Fruit fly (Drosophila melanogaster): ENCODE measurements around the gene Argk2.

Argk2 gene

dm6 chr3L:9057429-9058088, 10.3 kb downstream of the Argk2 start (continued):
- TF ChIP-seq pan (optimal IDR thresholded peaks at IDR 0.05) (no peak), pan (GFP tag; optimal IDR thresholded peaks at IDR 0.05 in 1 of 2, IDR thresholded peaks at IDR 0.05 in 1 of 2) (peak in 1 of 2 experiments; percentile 86), CG1602 (GFP tag; optimal IDR thresholded peaks at IDR 0.05) (peak; percentile 88), CG11695 (GFP tag; IDR thresholded peaks at IDR 0.05) (peak; percentile 88), Hand (GFP tag; optimal IDR thresholded peaks at IDR 0.05) (peak; percentile 96), da (GFP tag; optimal IDR thresholded peaks at IDR 0.05) (no peak), CG7357 (GFP tag; IDR thresholded peaks at IDR 0.05) (peak; percentile 79), nerfin-1 (tag; optimal IDR thresholded peaks at IDR 0.05) (peak; percentile 86), CG3407 (GFP tag; optimal IDR thresholded peaks at IDR 0.05) (peak; percentile 79), CG4820 (GFP tag; optimal IDR thresholded peaks at IDR 0.05) (peak; percentile 80), Dfd (GFP tag; optimal IDR thresholded peaks at IDR 0.05) (no peak), ssp (GFP tag; IDR thresholded peaks at IDR 0.05) (peak; percentile 82), Dek (tag; optimal IDR thresholded peaks at IDR 0.05) (peak; percentile 94), CG10979 (tag; optimal IDR thresholded peaks at IDR 0.05) (peak; percentile 91), CG10209 (GFP tag; optimal IDR thresholded peaks at IDR 0.05) (peak; percentile 90), CG17328 (GFP tag; IDR thresholded peaks at IDR 0.05) (peak; percentile 82), sisA (GFP tag; IDR thresholded peaks at IDR 0.05) (peak; percentile 92), kni (GFP tag; optimal IDR thresholded peaks at IDR 0.05) (peak; percentile 23), CG2875 (GFP tag; optimal IDR thresholded peaks at IDR 0.05) (peak; percentile 74), sug (tag; optimal IDR thresholded peaks at IDR 0.05) (peak; percentile 92), CG33213 (GFP tag; optimal IDR thresholded peaks at IDR 0.05) (peak; percentile 14), gcm (GFP tag; optimal IDR thresholded peaks at IDR 0.05) (peak; percentile 88), CG12299 (tag; optimal IDR thresholded peaks at IDR 0.05) (peak; percentile 92), Lim3 (GFP tag; IDR thresholded peaks at IDR 0.05) (peak; percentile 31; the same call in 1 of the 2 replicates), CG17568 (GFP tag; optimal IDR thresholded peaks at IDR 0.05) (peak; percentile 85), ham (GFP tag; IDR thresholded peaks at IDR 0.05) (no peak), CG1024 (GFP tag; IDR thresholded peaks at IDR 0.05) (peak; percentile 75), zen (tag; optimal IDR thresholded peaks at IDR 0.05) (peak; percentile 74), zen2 (GFP tag; IDR thresholded peaks at IDR 0.05; ENCODE audit: partially characterized antibody) (no peak), CG9727 (GFP tag; optimal IDR thresholded peaks at IDR 0.05) (peak; percentile 93), lmd (GFP tag; IDR thresholded peaks at IDR 0.05) (peak; percentile 90), CG1792 (GFP tag; optimal IDR thresholded peaks at IDR 0.05) (peak; percentile 10), Atf3 (GFP tag; optimal IDR thresholded peaks at IDR 0.05) (no peak), mirr (GFP tag; optimal IDR thresholded peaks at IDR 0.05) (peak; percentile 49), CG10462 (GFP tag; optimal IDR thresholded peaks at IDR 0.05) (peak; percentile 76), CG7745 (tag; optimal IDR thresholded peaks at IDR 0.05) (no peak), Hsf (GFP tag; optimal IDR thresholded peaks at IDR 0.05) (peak; percentile 77), CG3163 (GFP tag; optimal IDR thresholded peaks at IDR 0.05) (peak; percentile 10), chinmo (GFP tag; IDR thresholded peaks at IDR 0.05; ENCODE audit: partially characterized antibody) (no peak), CG11247 (GFP tag; IDR thresholded peaks at IDR 0.05) (peak; percentile 80), CG13287 (GFP tag; IDR thresholded peaks at IDR 0.05; ENCODE audit: partially characterized antibody) (no peak), Dp (GFP tag; optimal IDR thresholded peaks at IDR 0.05) (no peak), vnd (GFP tag; IDR thresholded peaks at IDR 0.05; ENCODE audit: partially characterized antibody) (no peak), bcd (GFP tag; optimal IDR thresholded peaks at IDR 0.05) (peak; percentile 91), Eip74EF (GFP tag; optimal IDR thresholded peaks at IDR 0.05) (peak in 1 of 2 experiments; percentile 91), slou (GFP tag; optimal IDR thresholded peaks at IDR 0.05) (peak; percentile 83), trh (GFP tag; optimal IDR thresholded peaks at IDR 0.05) (peak; percentile 42), gem (tag; optimal IDR thresholded peaks at IDR 0.05) (peak; percentile 95), slbo (GFP tag; IDR thresholded peaks at IDR 0.05) (peak; percentile 95)
